Worm (Caenorhabditis elegans): Measurements from ENCODE around the gene C33A12.3.

C33A12.3 gene

DNA sequence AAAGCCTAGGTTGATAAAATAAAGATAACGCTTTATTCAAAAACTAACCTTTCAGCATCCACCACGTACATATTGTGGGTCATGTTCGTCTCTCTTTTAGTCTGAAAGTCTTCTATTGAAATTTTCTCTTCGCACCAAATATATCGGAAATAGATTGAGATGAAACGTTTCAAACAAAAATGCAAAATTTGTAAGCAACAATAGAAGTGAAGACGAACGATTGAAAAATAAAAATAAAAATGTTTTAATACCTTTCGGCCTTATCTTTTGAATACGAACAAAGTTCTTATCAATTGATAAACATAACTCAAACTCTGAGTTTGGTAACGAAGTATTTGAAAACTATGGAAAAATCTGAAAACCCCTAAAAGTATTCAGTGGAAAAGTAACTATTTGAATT is 20.3 kb upstream of the C33A12.3 start, which contains the start of gene F56H11.2:
TSS of gene F56H11.2 (minus strand) at position 101 of the 400 bp plus-strand sequence.
- TF ChIP-seq daf-16 (GFP tag; optimal IDR thresholded peaks at IDR 0.05) (no peak), daf-16 (tag; optimal IDR thresholded peaks at IDR 0.05) (peak; percentile 20), madf-9 (GFP tag; conservative IDR thresholded peaks at IDR 0.05) (no peak), nhr-42 (GFP tag; IDR thresholded peaks at IDR 0.05) (no peak)

- TF ChIP-seq duxl-1 (tag; optimal IDR thresholded peaks at IDR 0.05; ENCODE audit: poor library complexity) (no peak), unc-62 (GFP tag; optimal IDR thresholded peaks at IDR 0.05 in 1 of 2) (peak in 1 of 2 experiments; percentile 39), unc-62 (tag; optimal IDR thresholded peaks at IDR 0.05) (no peak), spr-3 (GFP tag; optimal IDR thresholded peaks at IDR 0.05) (peak; percentile 55), nhr-25 (tag; optimal IDR thresholded peaks at IDR 0.05; ENCODE audit: borderline replicate concordance, insufficient read depth) (peak; percentile 36), pha-4 (GFP tag; IDR thresholded peaks at IDR 0.05) (no peak), pha-4 (tag; optimal IDR thresholded peaks at IDR 0.05) (no peak), egl-27 (tag; optimal IDR thresholded peaks at IDR 0.05) (no peak), zfp-2 (tag; optimal IDR thresholded peaks at IDR 0.05) (no peak), T26A8.4 (GFP tag; IDR thresholded peaks at IDR 0.05) (peak; percentile 26; the same call in 1 of the 2 replicates), aly-2 (tag; optimal IDR thresholded peaks at IDR 0.05) (no peak), ama-1 (optimal IDR thresholded peaks at IDR 0.05) (peak; percentile 20), aha-1 (tag) (peak; percentile 97), mep-1 (tag; optimal IDR thresholded peaks at IDR 0.05) (peak; percentile 35), lim-7 (GFP tag; IDR thresholded peaks at IDR 0.05) (0 out of 2 replicates have a peak, but pooled peaks have one; percentile 14), Y75B8A.6 (GFP tag; IDR thresholded peaks at IDR 0.05) (no peak)
These were observed 18.0 kb upstream of the C33A12.3 start for ce11 chrIV:9530768-9531167.

DNA sequence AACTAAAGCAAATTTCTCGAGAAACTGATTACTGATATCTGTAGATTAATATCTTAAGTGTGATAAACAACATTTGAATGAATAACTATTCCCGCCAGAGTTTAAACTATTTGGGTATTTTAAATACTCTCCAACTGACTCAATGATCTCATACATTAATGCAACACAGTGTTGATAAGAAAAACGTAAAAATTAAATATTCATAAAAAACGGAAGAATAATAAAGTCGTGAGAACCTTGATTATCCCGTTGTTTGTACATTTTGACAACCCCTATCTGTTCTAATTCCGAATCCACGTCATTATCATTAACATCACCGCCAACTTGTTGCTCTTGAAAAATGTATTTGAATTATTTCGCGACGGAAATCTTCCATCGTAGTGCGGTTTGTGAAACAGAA is 16.8 kb upstream of the C33A12.3 start, which contains the start of gene elo-7:
TSS of gene elo-7 (plus strand) at position 301 of the 400 bp plus-strand sequence.
- TF ChIP-seq ZK546.5 (tag; optimal IDR thresholded peaks at IDR 0.05) (no peak), Y5F2A.4 (GFP tag; optimal IDR thresholded peaks at IDR 0.05) (no peak), lir-3 (tag; optimal IDR thresholded peaks at IDR 0.05) (no peak), unc-39 (tag; optimal IDR thresholded peaks at IDR 0.05) (no peak), F49E8.2 (tag; optimal IDR thresholded peaks at IDR 0.05; ENCODE audit: borderline replicate concordance) (no peak), R02D3.7 (tag; optimal IDR thresholded peaks at IDR 0.05) (no peak), mes-2 (tag; optimal IDR thresholded peaks at IDR 0.05; ENCODE audit: poor library complexity, severe bottlenecking) (no peak), dpl-1 (GFP tag; optimal IDR thresholded peaks at IDR 0.05) (no peak), set-16 (GFP tag; IDR thresholded peaks at IDR 0.05) (no peak), nhr-25 (tag; optimal IDR thresholded peaks at IDR 0.05; ENCODE audit: borderline replicate concordance, insufficient read depth) (no peak)

DNA sequence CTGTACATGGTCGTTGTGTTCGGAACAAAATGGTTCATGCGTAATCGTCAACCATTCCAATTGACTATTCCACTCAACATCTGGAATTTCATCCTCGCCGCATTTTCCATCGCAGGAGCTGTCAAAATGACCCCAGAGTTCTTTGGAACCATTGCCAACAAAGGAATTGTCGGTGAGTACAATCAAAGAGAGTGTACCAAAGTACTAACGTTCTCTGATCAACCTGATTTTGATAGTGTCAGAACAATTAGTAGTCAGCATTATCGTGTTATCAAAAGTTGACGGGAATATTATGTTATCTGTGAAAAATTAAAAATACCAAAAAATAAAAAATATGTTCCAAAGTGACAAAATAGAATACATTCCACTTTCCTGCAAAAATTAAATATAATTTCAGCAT is 14.2 kb upstream of the C33A12.3 start:
- no peak for TF ChIP-seq ceh-20 (GFP tag; IDR thresholded peaks at IDR 0.05)
- TF ChIP-seq nhr-28 (tag; optimal IDR thresholded peaks at IDR 0.05), result peak; percentile 55
- TF ChIP-seq snpc-4 (tag; optimal IDR thresholded peaks at IDR 0.05), result no peak
- TF ChIP-seq hlh-11 (tag; optimal IDR thresholded peaks at IDR 0.05), result peak; percentile 52
- TF ChIP-seq ceh-82 (tag; optimal IDR thresholded peaks at IDR 0.05), result no peak
- TF ChIP-seq daf-19 (GFP tag; conservative IDR thresholded peaks at IDR 0.05), result no peak
- TF ChIP-seq lin-13 (GFP tag; optimal IDR thresholded peaks at IDR 0.05), result no peak
- TF ChIP-seq hlh-30 (tag; optimal IDR thresholded peaks at IDR 0.05; ENCODE audit: insufficient read depth), result no peak
- TF ChIP-seq set-16 (GFP tag; IDR thresholded peaks at IDR 0.05), result no peak
- no peak for TF ChIP-seq nhr-10 (tag; optimal IDR thresholded peaks at IDR 0.05)
- TF ChIP-seq T20F7.1 (GFP tag; optimal IDR thresholded peaks at IDR 0.05), result peak; percentile 47
- TF ChIP-seq fkh-10 (GFP tag; optimal IDR thresholded peaks at IDR 0.05), result no peak
- TF ChIP-seq nhr-6 (tag; optimal IDR thresholded peaks at IDR 0.05), result peak; percentile 9
- TF ChIP-seq F37D6.2 (tag; optimal IDR thresholded peaks at IDR 0.05), result no peak
- TF ChIP-seq tra-1 (GFP tag; IDR thresholded peaks at IDR 0.05), result no peak
- TF ChIP-seq F26F4.8 (GFP tag; conservative IDR thresholded peaks at IDR 0.05), result no peak
- TF ChIP-seq Y75B8A.6 (GFP tag; IDR thresholded peaks at IDR 0.05), result no peak
- TF ChIP-seq zfp-2 (tag; optimal IDR thresholded peaks at IDR 0.05), result no peak
- no peak for TF ChIP-seq R02D3.7 (tag; optimal IDR thresholded peaks at IDR 0.05)
- TF ChIP-seq madf-5 (GFP tag; IDR thresholded peaks at IDR 0.05), result 0 out of 4 replicates have a peak, but pooled peaks of 1 of the 2 experiments have one; percentile 36
- TF ChIP-seq D1046.2 (GFP tag; IDR thresholded peaks at IDR 0.05), result no peak
- no peak for TF ChIP-seq attf-4 (tag; optimal IDR thresholded peaks at IDR 0.05)
- no peak for TF ChIP-seq ceh-62 (tag; optimal IDR thresholded peaks at IDR 0.05)
- no peak for TF ChIP-seq duxl-1 (tag; optimal IDR thresholded peaks at IDR 0.05; ENCODE audit: poor library complexity)
